Fruit fly (Drosophila melanogaster): Measurements from ENCODE around the gene mask.
A peak's percentile ranks its signal among the peaks of the same experiment; 100 is the strongest.

mask gene

dm6 chr3R:24218565-24218964 is 11.8 kb upstream of the mask start, which contains the start of gene CG17786:
TSS of gene CG17786 (minus strand) at chr3R:24218718.
- TF ChIP-seq Sin3A (optimal IDR thresholded peaks at IDR 0.05) = no peak
- TF ChIP-seq Myc (optimal IDR thresholded peaks at IDR 0.05) = no peak
- TF ChIP-seq insv (optimal IDR thresholded peaks at IDR 0.05) = no peak
- TF ChIP-seq psq (optimal IDR thresholded peaks at IDR 0.05) = no peak
- no peak for TF ChIP-seq h (optimal IDR thresholded peaks at IDR 0.05)

dm6 chr3R:24219093-24219492 is 11.3 kb upstream of the mask start:
- TF ChIP-seq h (optimal IDR thresholded peaks at IDR 0.05) (no peak), ttk (optimal IDR thresholded peaks at IDR 0.05) (no peak), Sin3A (optimal IDR thresholded peaks at IDR 0.05) (no peak), Myc (optimal IDR thresholded peaks at IDR 0.05) (no peak), insv (optimal IDR thresholded peaks at IDR 0.05) (no peak), psq (optimal IDR thresholded peaks at IDR 0.05) (no peak)

- TF ChIP-seq psq (optimal IDR thresholded peaks at IDR 0.05) (peak; percentile 3), Sin3A (optimal IDR thresholded peaks at IDR 0.05) (no peak)
Measured at dm6 chr3R:24220845-24221244, 9.5 kb upstream of the mask start, which contains the start of gene cav. TSS of gene cav (plus strand) at chr3R:24221103.

dm6 chr3R:24221334-24222302 is 8.7 kb upstream of the mask start, which contains the start of gene twin:
TSS of gene twin (minus strand) at chr3R:24221965.
- TF ChIP-seq ttk (optimal IDR thresholded peaks at IDR 0.05) (no peak), psq (optimal IDR thresholded peaks at IDR 0.05) (peak; percentile 47), Sin3A (optimal IDR thresholded peaks at IDR 0.05) (no peak), h (optimal IDR thresholded peaks at IDR 0.05) (no peak), insv (optimal IDR thresholded peaks at IDR 0.05) (no peak)

- no peak for TF ChIP-seq Myc (optimal IDR thresholded peaks at IDR 0.05)
- TF ChIP-seq psq (optimal IDR thresholded peaks at IDR 0.05) = no peak
- no peak for TF ChIP-seq h (optimal IDR thresholded peaks at IDR 0.05)
- no peak for TF ChIP-seq insv (optimal IDR thresholded peaks at IDR 0.05)
- no peak for TF ChIP-seq ttk (optimal IDR thresholded peaks at IDR 0.05)
- no peak for TF ChIP-seq Sin3A (optimal IDR thresholded peaks at IDR 0.05)
Measured at dm6 chr3R:24226744-24227143, 3.6 kb upstream of the mask start, which contains the start of the genes Spps and CG13609. TSS of gene Spps (minus strand) at chr3R:24226934. TSS of gene CG13609 (plus strand) at chr3R:24227023.

- TF ChIP-seq Myc (optimal IDR thresholded peaks at IDR 0.05) (no peak), ttk (optimal IDR thresholded peaks at IDR 0.05) (no peak), Sin3A (optimal IDR thresholded peaks at IDR 0.05) (no peak), h (optimal IDR thresholded peaks at IDR 0.05) (no peak), insv (optimal IDR thresholded peaks at IDR 0.05) (no peak), psq (optimal IDR thresholded peaks at IDR 0.05) (no peak)
Measured at dm6 chr3R:24228675-24229074, 1.7 kb upstream of the mask start, which contains the start of gene Acp95EF. TSS of gene Acp95EF (plus strand) at chr3R:24228975.

- TF ChIP-seq h (optimal IDR thresholded peaks at IDR 0.05) = no peak
- TF ChIP-seq ttk (optimal IDR thresholded peaks at IDR 0.05) = no peak
- no peak for TF ChIP-seq insv (optimal IDR thresholded peaks at IDR 0.05)
- TF ChIP-seq Myc (optimal IDR thresholded peaks at IDR 0.05) = no peak
- no peak for TF ChIP-seq Sin3A (optimal IDR thresholded peaks at IDR 0.05)
- TF ChIP-seq psq (optimal IDR thresholded peaks at IDR 0.05) = no peak
Measured at dm6 chr3R:24229870-24230422, 416 bp upstream of the mask start, which contains the start of gene Spase22-23. TSS of gene Spase22-23 (minus strand) at chr3R:24230035.

- TF ChIP-seq psq (optimal IDR thresholded peaks at IDR 0.05) (peak; percentile 62), Myc (optimal IDR thresholded peaks at IDR 0.05) (no peak)
Measured at dm6 chr3R:24231206-24231502, 792 bp downstream of the mask start.

dm6 chr3R:24231914-24232313 is 1.6 kb downstream of the mask start:
- TF ChIP-seq insv (optimal IDR thresholded peaks at IDR 0.05) (no peak), ttk (optimal IDR thresholded peaks at IDR 0.05) (peak; percentile 90), h (optimal IDR thresholded peaks at IDR 0.05) (no peak), psq (optimal IDR thresholded peaks at IDR 0.05) (no peak), Sin3A (optimal IDR thresholded peaks at IDR 0.05) (no peak), Myc (optimal IDR thresholded peaks at IDR 0.05) (no peak)

dm6 chr3R:24233366-24234161 is 3.2 kb downstream of the mask start:
- TF ChIP-seq Sin3A (optimal IDR thresholded peaks at IDR 0.05) = no peak

dm6 chr3R:24234162-24234529 is 3.8 kb downstream of the mask start:
- TF ChIP-seq psq (optimal IDR thresholded peaks at IDR 0.05) (peak; percentile 53), ttk (optimal IDR thresholded peaks at IDR 0.05) (no peak)

- TF ChIP-seq psq (optimal IDR thresholded peaks at IDR 0.05) (no peak), Myc (optimal IDR thresholded peaks at IDR 0.05) (no peak), h (optimal IDR thresholded peaks at IDR 0.05) (no peak), ttk (optimal IDR thresholded peaks at IDR 0.05) (no peak), insv (optimal IDR thresholded peaks at IDR 0.05) (no peak), Sin3A (optimal IDR thresholded peaks at IDR 0.05) (no peak)
Measured at dm6 chr3R:24234721-24235120, 4.4 kb downstream of the mask start.
